Worm (Caenorhabditis elegans): Measurements from ENCODE around the gene ham-3.

- TF ChIP-seq ama-1 (optimal IDR thresholded peaks at IDR 0.05) (no peak), ama-1 (GFP tag; optimal IDR thresholded peaks at IDR 0.05) (no peak), rec-8 (tag; optimal IDR thresholded peaks at IDR 0.05) (no peak), ztf-25 (GFP tag; IDR thresholded peaks at IDR 0.05) (no peak), Y67H2A.10 (GFP tag; conservative IDR thresholded peaks at IDR 0.05) (no peak), attf-5 (GFP tag; optimal IDR thresholded peaks at IDR 0.05) (no peak)
These were observed 42.4 kb upstream of the ham-3 start, which contains the start of gene T16G12.9 for ce11 chrIII:10078151-10078550.

All from whole organism, young adult.